Fruit fly (Drosophila melanogaster): ENCODE results near the gene Toll-9.

Gene Toll-9

dm6 chr3L:20396047-20396446 lies 29.5 kb upstream of the Toll-9 start:
- TF ChIP-seq CG10669 (GFP tag; optimal IDR thresholded peaks at IDR 0.05) = no peak
- TF ChIP-seq acj6 (GFP tag; optimal IDR thresholded peaks at IDR 0.05) = no peak
- TF ChIP-seq fkh (GFP tag; optimal IDR thresholded peaks at IDR 0.05) = peak; percentile 39
- no peak for TF ChIP-seq Sox15 (GFP tag; optimal IDR thresholded peaks at IDR 0.05)
- TF ChIP-seq CG3032 (tag; optimal IDR thresholded peaks at IDR 0.05) = no peak
- no peak for TF ChIP-seq svp (GFP tag)

dm6 chr3L:20395257-20395909 lies 28.9 kb upstream of the Toll-9 start:
- TF ChIP-seq Gug (GFP tag; IDR thresholded peaks at IDR 0.05) = no peak
- TF ChIP-seq Ets21C (GFP tag; optimal IDR thresholded peaks at IDR 0.05) = no peak
- TF ChIP-seq spab (GFP tag; optimal IDR thresholded peaks at IDR 0.05) = no peak
- no peak for TF ChIP-seq Hr39 (GFP tag; optimal IDR thresholded peaks at IDR 0.05)
- no peak for TF ChIP-seq Sox15 (GFP tag; optimal IDR thresholded peaks at IDR 0.05)
- TF ChIP-seq Sox14 (GFP tag; optimal IDR thresholded peaks at IDR 0.05) = peak; percentile 11
- TF ChIP-seq CG4318 (GFP tag; optimal IDR thresholded peaks at IDR 0.05) = no peak
- TF ChIP-seq fd59A (GFP tag; optimal IDR thresholded peaks at IDR 0.05) = no peak
- TF ChIP-seq acj6 (GFP tag; optimal IDR thresholded peaks at IDR 0.05) = no peak
- TF ChIP-seq Hr4 (GFP tag; optimal IDR thresholded peaks at IDR 0.05) = no peak
- no peak for TF ChIP-seq CG7368 (GFP tag; optimal IDR thresholded peaks at IDR 0.05)
- TF ChIP-seq CG10669 (GFP tag; optimal IDR thresholded peaks at IDR 0.05) = no peak
- no peak for TF ChIP-seq Smox (GFP tag; optimal IDR thresholded peaks at IDR 0.05)
- peak; percentile 39 for TF ChIP-seq Met (GFP tag; optimal IDR thresholded peaks at IDR 0.05)
- peak; percentile 5 for TF ChIP-seq Eip93F (GFP tag; optimal IDR thresholded peaks at IDR 0.05)
- no peak for TF ChIP-seq salr (GFP tag; optimal IDR thresholded peaks at IDR 0.05)
- TF ChIP-seq achi (GFP tag; optimal IDR thresholded peaks at IDR 0.05) = no peak
- TF ChIP-seq Lpt (GFP tag; optimal IDR thresholded peaks at IDR 0.05) = no peak
- no peak for TF ChIP-seq fkh (GFP tag; optimal IDR thresholded peaks at IDR 0.05)
- no peak for TF ChIP-seq Ets96B (tag; optimal IDR thresholded peaks at IDR 0.05)
- TF ChIP-seq ss (GFP tag; optimal IDR thresholded peaks at IDR 0.05) = no peak
- TF ChIP-seq lz (GFP tag; optimal IDR thresholded peaks at IDR 0.05) = peak; percentile 14
- TF ChIP-seq Sox102F (GFP tag; optimal IDR thresholded peaks at IDR 0.05) = no peak
- TF ChIP-seq Eip78C (GFP tag) = peak; percentile 66
- peak; percentile 3 for TF ChIP-seq cyc (GFP tag; optimal IDR thresholded peaks at IDR 0.05)
- TF ChIP-seq pdm3 (GFP tag; optimal IDR thresholded peaks at IDR 0.05) = no peak
- no peak for TF ChIP-seq fd85E (GFP tag; optimal IDR thresholded peaks at IDR 0.05)
- TF ChIP-seq topi (GFP tag; optimal IDR thresholded peaks at IDR 0.05) = peak; percentile 26
- TF ChIP-seq dac (GFP tag; optimal IDR thresholded peaks at IDR 0.05) = no peak
- peak; percentile 91 for TF ChIP-seq vri (GFP tag; optimal IDR thresholded peaks at IDR 0.05)
- TF ChIP-seq CG6792 (GFP tag; optimal IDR thresholded peaks at IDR 0.05) = no peak
- TF ChIP-seq dsx (GFP tag; optimal IDR thresholded peaks at IDR 0.05; ENCODE audit: poor library complexity, severe bottlenecking) = no peak
- TF ChIP-seq CG6808 (GFP tag; optimal IDR thresholded peaks at IDR 0.05) = no peak
- TF ChIP-seq CG34406 (GFP tag; optimal IDR thresholded peaks at IDR 0.05) = no peak
- TF ChIP-seq CG10631 (GFP tag; optimal IDR thresholded peaks at IDR 0.05) = no peak
- no peak for TF ChIP-seq net (GFP tag; optimal IDR thresholded peaks at IDR 0.05)
- TF ChIP-seq svp (GFP tag) = peak; percentile 73
- TF ChIP-seq CG6163 (GFP tag; IDR thresholded peaks at IDR 0.05) = no peak
- no peak for TF ChIP-seq OdsH (GFP tag; optimal IDR thresholded peaks at IDR 0.05)
- peak; percentile 38 for TF ChIP-seq esn (GFP tag; optimal IDR thresholded peaks at IDR 0.05)
